Fruit fly (Drosophila melanogaster) whole organism, embryonic: ENCODE measurements around the gene Usp30.
A peak's percentile ranks its signal among the peaks of the same experiment; 100 is the strongest.

Experiments used
- Adf1 ChIP-seq: fragments of 200-800 bp; sonication (Bioruptor generic); IDR thresholded peaks from 2 replicates; pipeline ENCODE4 v1.3.6; 2022; ENCODE audit warnings: missing biosample characterization, missing genetic modification characterization
- CG12104 ChIP-seq: fragments of 200-800 bp; sonication (Bioruptor generic); optimal IDR thresholded peaks from 3 replicates; lab custom pipeline; 2016; ENCODE audit warnings: missing biosample characterization, missing genetic modification characterization
- CG12744 ChIP-seq: fragments of 200-800 bp; sonication (Bioruptor generic); optimal IDR thresholded peaks from 2 replicates; lab custom pipeline; 2016; ENCODE audit warnings: missing biosample characterization, missing genetic modification characterization
- CG18599 ChIP-seq: fragments of 200-800 bp; sonication (Bioruptor generic); optimal IDR thresholded peaks from 3 replicates; lab custom pipeline; 2017; ENCODE audit warnings: missing biosample characterization, missing genetic modification characterization, mild to moderate bottlenecking, moderate library complexity, missing genetic modification reagents
- CG32532 ChIP-seq: fragments of 200-800 bp; sonication (Bioruptor generic); IDR thresholded peaks from 2 replicates; pipeline ENCODE4 v1.3.6; 2022; ENCODE audit warnings: missing biosample characterization, missing genetic modification characterization
- CG32767 ChIP-seq: fragments of 200-800 bp; sonication (Bioruptor generic); IDR thresholded peaks from 2 replicates; pipeline ENCODE4 v1.3.6; 2022; ENCODE audit warnings: missing biosample characterization, missing genetic modification characterization
- CG33213 ChIP-seq: fragments of 200-800 bp; sonication (Bioruptor generic); optimal IDR thresholded peaks from 3 replicates; lab custom pipeline; 2016; ENCODE audit warnings: missing biosample characterization, missing genetic modification characterization
- CG3407 ChIP-seq: fragments of 200-800 bp; sonication (Bioruptor generic); optimal IDR thresholded peaks from 2 replicates; lab custom pipeline; 2018; ENCODE audit warnings: missing biosample characterization, mild to moderate bottlenecking, missing genetic modification characterization
- CG34224 ChIP-seq: fragments of 200-800 bp; sonication (Bioruptor generic); IDR thresholded peaks from 3 replicates; pipeline ENCODE4 v1.3.6; 2022; ENCODE audit warnings: missing biosample characterization, missing genetic modification characterization; ENCODE audit not compliant: partially characterized antibody
- CG3995 ChIP-seq: fragments of 200-800 bp; sonication (Bioruptor generic); optimal IDR thresholded peaks from 3 replicates; lab custom pipeline; 2016; ENCODE audit warnings: missing biosample characterization, missing genetic modification characterization
- CG6272 ChIP-seq: fragments of 200-800 bp; sonication (Bioruptor generic); IDR thresholded peaks from 2 replicates; pipeline ENCODE4 v1.3.6; 2022; ENCODE audit warnings: missing biosample characterization, missing genetic modification characterization
- CG7786 ChIP-seq: fragments of 200-800 bp; sonication (Bioruptor generic); optimal IDR thresholded peaks from 2 replicates; lab custom pipeline; 2016; ENCODE audit warnings: missing biosample characterization, missing genetic modification characterization
- CG7839 ChIP-seq: fragments of 200-800 bp; sonication (Bioruptor generic); optimal IDR thresholded peaks from 3 replicates; lab custom pipeline; 2018; ENCODE audit warnings: missing biosample characterization, mild to moderate bottlenecking, missing genetic modification characterization, moderate library complexity
- CG7963 ChIP-seq: fragments of 200-800 bp; sonication (Bioruptor generic); IDR thresholded peaks from 3 replicates; pipeline ENCODE4 v1.3.6; 2022; ENCODE audit warnings: missing biosample characterization, missing genetic modification characterization; ENCODE audit not compliant: partially characterized antibody
- CG9727 ChIP-seq: fragments of 200-800 bp; sonication (Bioruptor generic); optimal IDR thresholded peaks from 3 replicates; lab custom pipeline; 2017; ENCODE audit warnings: missing biosample characterization, mild to moderate bottlenecking, missing genetic modification characterization
- CkIIα-i1 ChIP-seq: fragments of 200-800 bp; sonication (Bioruptor generic); IDR thresholded peaks from 2 replicates; pipeline ENCODE4 v1.3.6; 2022; ENCODE audit warnings: missing biosample characterization, missing genetic modification characterization
- Dad ChIP-seq: fragments of 200-800 bp; sonication (Bioruptor generic); optimal IDR thresholded peaks from 3 replicates; lab custom pipeline; 2016; ENCODE audit warnings: missing biosample characterization, missing genetic modification characterization
- Dref ChIP-seq: fragments of 200-800 bp; sonication (Bioruptor generic); IDR thresholded peaks from 2 replicates; pipeline ENCODE4 v1.3.6; 2022; ENCODE audit warnings: missing biosample characterization, missing genetic modification characterization
- Ets97D ChIP-seq: fragments of 200-800 bp; sonication (Bioruptor generic); optimal IDR thresholded peaks from 3 replicates; lab custom pipeline; 2016; ENCODE audit warnings: missing biosample characterization, missing genetic modification characterization
- H2.0 ChIP-seq: fragments of 200-800 bp; sonication (Bioruptor generic); IDR thresholded peaks from 2 replicates; pipeline ENCODE4 v1.3.6; 2022; ENCODE audit warnings: missing biosample characterization, missing genetic modification characterization
- Hey ChIP-seq: fragments of 200-800 bp; sonication (Bioruptor generic); optimal IDR thresholded peaks from 3 replicates; lab custom pipeline; 2018; ENCODE audit warnings: missing biosample characterization, mild to moderate bottlenecking, missing genetic modification characterization
- NC2α ChIP-seq: fragments of 200-800 bp; sonication (Bioruptor generic); optimal IDR thresholded peaks from 2 replicates; lab custom pipeline; 2016; ENCODE audit warnings: missing biosample characterization, missing genetic modification characterization
- NfI ChIP-seq: fragments of 200-800 bp; sonication (Bioruptor generic); optimal IDR thresholded peaks from 3 replicates; lab custom pipeline; 2018; ENCODE audit warnings: missing biosample characterization, mild to moderate bottlenecking, missing genetic modification characterization, moderate library complexity
- Xbp1 ChIP-seq: fragments of 200-800 bp; sonication (Bioruptor generic); optimal IDR thresholded peaks from 3 replicates; lab custom pipeline; 2016; ENCODE audit warnings: missing biosample characterization, mild to moderate bottlenecking, missing genetic modification characterization
- abd-A ChIP-seq: fragments of 200-800 bp; sonication (Bioruptor generic); optimal IDR thresholded peaks from 3 replicates; lab custom pipeline; 2019; ENCODE audit warnings: missing biosample characterization, mild to moderate bottlenecking, missing genetic modification characterization, moderate library complexity
- cas ChIP-seq: fragments of 200-800 bp; sonication (Bioruptor generic); IDR thresholded peaks from 2 replicates; pipeline ENCODE4 v1.3.6; 2022; ENCODE audit warnings: missing biosample characterization, missing genetic modification characterization
- chinmo ChIP-seq: fragments of 200-800 bp; sonication (Bioruptor generic); IDR thresholded peaks from 4 replicates; pipeline ENCODE4 v1.3.6; 2022; ENCODE audit warnings: missing biosample characterization, missing genetic modification characterization; ENCODE audit not compliant: partially characterized antibody
- chm ChIP-seq: fragments of 200-800 bp; sonication (Bioruptor generic); IDR thresholded peaks from 2 replicates; pipeline ENCODE4 v1.3.6; 2022; ENCODE audit warnings: missing biosample characterization, missing genetic modification characterization
- dati ChIP-seq: fragments of 200-800 bp; sonication (Bioruptor generic); IDR thresholded peaks from 2 replicates; pipeline ENCODE4 v1.3.6; 2022; ENCODE audit warnings: missing biosample characterization, missing genetic modification characterization
- dm ChIP-seq: fragments of 200-800 bp; sonication (Bioruptor generic); optimal IDR thresholded peaks from 3 replicates; lab custom pipeline; 2016; ENCODE audit warnings: missing biosample characterization, missing genetic modification characterization
- fd64A ChIP-seq: fragments of 200-800 bp; sonication (Bioruptor generic); optimal IDR thresholded peaks from 3 replicates; lab custom pipeline; 2018; ENCODE audit warnings: missing biosample characterization, mild to moderate bottlenecking, missing genetic modification characterization
- gem ChIP-seq: fragments of 200-800 bp; sonication (Bioruptor generic); optimal IDR thresholded peaks from 2 replicates; lab custom pipeline; 2019; ENCODE audit warnings: missing biosample characterization, mild to moderate bottlenecking, missing genetic modification characterization, moderate library complexity
- grau ChIP-seq: fragments of 200-800 bp; optimal IDR thresholded peaks from 3 replicates; lab custom pipeline; 2019; ENCODE audit warnings: missing biosample characterization, mild to moderate bottlenecking, missing genetic modification characterization, moderate library complexity
- gt ChIP-seq: fragments of 200-800 bp; sonication (Bioruptor generic); IDR thresholded peaks from 2 replicates; pipeline ENCODE4 v1.3.6; 2022; ENCODE audit warnings: missing biosample characterization, missing genetic modification characterization
- knrl ChIP-seq: fragments of 200-800 bp; sonication (Bioruptor generic); IDR thresholded peaks from 3 replicates; pipeline ENCODE4 v1.3.6; 2022; ENCODE audit warnings: missing biosample characterization, missing genetic modification characterization; ENCODE audit not compliant: partially characterized antibody
- nom ChIP-seq: fragments of 200-800 bp; sonication (Bioruptor generic); optimal IDR thresholded peaks from 2 replicates; lab custom pipeline; 2017; ENCODE audit warnings: missing biosample characterization, missing genetic modification characterization, mild to moderate bottlenecking, moderate library complexity, missing genetic modification reagents
- schlank ChIP-seq: fragments of 200-800 bp; sonication (Bioruptor generic); optimal IDR thresholded peaks from 2 replicates; lab custom pipeline; 2018; ENCODE audit warnings: missing biosample characterization, mild to moderate bottlenecking, missing genetic modification characterization
- sd ChIP-seq: fragments of 200-800 bp; sonication (Bioruptor generic); optimal IDR thresholded peaks from 3 replicates; lab custom pipeline; 2018; ENCODE audit warnings: missing biosample characterization, mild to moderate bottlenecking, missing genetic modification characterization, moderate library complexity
- shn ChIP-seq: fragments of 200-800 bp; sonication (Bioruptor generic); optimal IDR thresholded peaks from 3 replicates; lab custom pipeline; 2016; ENCODE audit warnings: missing biosample characterization, missing genetic modification characterization
- sim ChIP-seq: fragments of 200-800 bp; sonication (Bioruptor generic); IDR thresholded peaks from 2 replicates; pipeline ENCODE4 v1.3.6; 2022; ENCODE audit warnings: missing biosample characterization, missing genetic modification characterization
- so ChIP-seq: fragments of 200-800 bp; sonication (Bioruptor generic); IDR thresholded peaks from 3 replicates; pipeline ENCODE4 v1.3.6; 2022; ENCODE audit warnings: missing biosample characterization, missing genetic modification characterization
- sob ChIP-seq: fragments of 200-800 bp; sonication (Bioruptor generic); IDR thresholded peaks from 2 replicates; pipeline ENCODE4 v1.3.6; 2022; ENCODE audit warnings: missing biosample characterization, missing genetic modification characterization
- trh ChIP-seq: fragments of 200-800 bp; sonication (Bioruptor generic); optimal IDR thresholded peaks from 2 replicates; lab custom pipeline; 2016; ENCODE audit warnings: missing biosample characterization, missing genetic modification characterization
- usp ChIP-seq: fragments of >200 bp; optimal IDR thresholded peaks from 2 replicates; lab custom pipeline; 2017; ENCODE audit warnings: missing biosample characterization, missing genetic modification characterization
- zfh2 ChIP-seq: fragments of 200-800 bp; sonication (Bioruptor generic); optimal IDR thresholded peaks from 2 replicates; lab custom pipeline; 2016; ENCODE audit warnings: missing biosample characterization, missing genetic modification characterization

Gene Usp30

DNA sequence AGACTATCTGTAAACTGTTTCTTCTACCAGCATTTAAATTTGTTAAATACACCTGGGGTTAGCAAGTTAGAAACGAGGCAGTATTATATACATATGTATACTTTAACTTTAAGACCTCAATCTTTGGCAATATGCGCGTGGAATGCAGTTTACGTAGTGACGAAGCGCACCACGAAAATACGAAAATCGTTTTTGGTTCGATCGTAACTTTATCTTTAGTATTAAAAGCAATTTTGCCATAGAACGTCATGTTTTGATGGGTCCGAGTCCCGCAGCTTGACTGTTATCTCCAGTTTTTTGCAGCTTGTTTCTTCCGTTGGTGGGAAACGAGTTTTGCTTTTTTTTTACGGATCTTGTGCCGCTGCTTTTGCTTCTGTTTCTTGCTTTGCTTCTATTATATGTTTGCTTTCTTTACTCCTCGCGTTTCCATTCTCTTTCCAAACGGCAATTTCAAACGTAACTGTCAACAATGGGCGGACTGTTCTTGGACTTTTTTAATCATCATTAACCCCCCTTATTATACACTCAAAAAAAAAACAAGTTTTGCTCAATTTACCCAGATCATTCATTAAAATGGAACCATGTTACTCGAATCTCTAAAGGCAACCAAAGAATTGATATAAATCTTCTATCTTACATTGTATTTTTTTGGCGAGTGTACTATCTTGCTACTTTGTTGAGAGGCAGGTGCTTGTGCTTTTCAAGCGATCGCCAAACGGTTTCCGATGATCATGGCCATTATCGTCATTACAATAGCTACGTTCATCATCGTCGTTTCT is 12.3 kb upstream of the Usp30 start (continued):
- TF ChIP-seq gem (tag; lab: Kevin White, UChicago) = peak; percentile 69
- no peak for TF ChIP-seq CG12104 (GFP tag; lab: Kevin White, UChicago)
- no peak for TF ChIP-seq CG7963 (GFP tag; lab: Robert Waterston, UW)
- TF ChIP-seq NfI (GFP tag; lab: Kevin White, UChicago) = peak; percentile 9
- TF ChIP-seq fd64A = no peak
- TF ChIP-seq so (GFP tag; lab: Robert Waterston, UW) = no peak
- TF ChIP-seq abd-A = no peak
- TF ChIP-seq Ets97D (GFP tag; lab: Kevin White, UChicago) = no peak
- peak; percentile 23 for TF ChIP-seq schlank (tag; lab: Kevin White, UChicago)
- TF ChIP-seq cas (GFP tag; lab: Robert Waterston, UW) = no peak
- no peak for TF ChIP-seq Dref (GFP tag; lab: Robert Waterston, UW)
- no peak for TF ChIP-seq nom (GFP tag; lab: Kevin White, UChicago)
- TF ChIP-seq Xbp1 (GFP tag; lab: Kevin White, UChicago) = peak; percentile 20
- TF ChIP-seq sim (GFP tag; lab: Robert Waterston, UW) = no peak
- TF ChIP-seq CG33213 (GFP tag; lab: Kevin White, UChicago) = peak; percentile 14
- TF ChIP-seq trh (GFP tag; lab: Kevin White, UChicago) = no peak
- TF ChIP-seq NC2α (GFP tag; lab: Kevin White, UChicago) = no peak
- no peak for TF ChIP-seq sd (tag; lab: Kevin White, UChicago)
- TF ChIP-seq CG32767 = no peak
- no peak for TF ChIP-seq CG12744 (GFP tag; lab: Kevin White, UChicago)
- no peak for TF ChIP-seq CG34224 (GFP tag; lab: Robert Waterston, UW)
- peak; percentile 66 for TF ChIP-seq CG7786 (GFP tag; lab: Kevin White, UChicago)
- no peak for TF ChIP-seq Adf1 (GFP tag; lab: Robert Waterston, UW)
- TF ChIP-seq H2.0 (GFP tag; lab: Robert Waterston, UW) = peak; percentile 32; the same call in 1 of the 2 replicates
- TF ChIP-seq gt (GFP tag; lab: Robert Waterston, UW) = no peak
- no peak for TF ChIP-seq Hey
- TF ChIP-seq shn (GFP tag; lab: Kevin White, UChicago) = peak; percentile 15
- no peak for TF ChIP-seq CG3407 (GFP tag; lab: Kevin White, UChicago)
- no peak for TF ChIP-seq chm (GFP tag; lab: Robert Waterston, UW)
- peak; percentile 53 for TF ChIP-seq CG9727 (GFP tag; lab: Kevin White, UChicago)
- TF ChIP-seq CG32532 (GFP tag; lab: Robert Waterston, UW) = peak; percentile 76
- TF ChIP-seq CG18599 (GFP tag; lab: Kevin White, UChicago) = peak; percentile 62
- TF ChIP-seq zfh2 (GFP tag; lab: Kevin White, UChicago) = peak; percentile 78
- no peak for TF ChIP-seq dati (GFP tag; lab: Robert Waterston, UW)
- TF ChIP-seq dm (GFP tag; lab: Kevin White, UChicago) = peak; percentile 13
- peak; percentile 14 for TF ChIP-seq grau (tag; lab: Kevin White, UChicago)
- no peak for TF ChIP-seq CG6272 (GFP tag; lab: Robert Waterston, UW)
- TF ChIP-seq chinmo (GFP tag; lab: Robert Waterston, UW) = no peak
- no peak for TF ChIP-seq CG3995
- no peak for TF ChIP-seq CkIIα-i1 (GFP tag; lab: Robert Waterston, UW)
- TF ChIP-seq usp (GFP tag; lab: Kevin White, UChicago) = no peak
- TF ChIP-seq Dad = no peak
- TF ChIP-seq sob (GFP tag; lab: Robert Waterston, UW) = peak; percentile 43
- TF ChIP-seq CG7839 (tag; lab: Kevin White, UChicago) = peak; percentile 46
- no peak for TF ChIP-seq knrl (GFP tag; lab: Robert Waterston, UW)
